Worm (Caenorhabditis elegans) whole organism, midembryonic: ENCODE measurements around the gene fbxb-42.

Source experiments
- T22C8.4 ChIP-seq: fragments of 200-800 bp; sonication (Bioruptor generic); IDR thresholded peaks from 2 replicates; pipeline ENCODE4 v1.3.6; 2022; ENCODE audit warnings: missing genetic modification characterization, missing compliant biosample characterization
- flt-1 ChIP-seq: fragments of 200-800 bp; sonication (Bioruptor generic); IDR thresholded peaks from 2 replicates; pipeline ENCODE4 v1.3.6; 2022; ENCODE audit warnings: missing genetic modification characterization, missing compliant biosample characterization
- med-1 ChIP-seq: sonication (generic microtip); optimal IDR thresholded peaks from 2 replicates; lab custom pipeline; 2017; ENCODE audit warnings: missing genetic modification characterization, mild to moderate bottlenecking, missing compliant biosample characterization, antibody characterized with exemption, missing genetic modification reagents; ENCODE audit not compliant: insufficient read depth
- ref-1 ChIP-seq: fragments of 200-800 bp; sonication (Bioruptor generic); conservative IDR thresholded peaks from 2 replicates; pipeline ENCODE4 v1.3.6; 2022; ENCODE audit warnings: missing genetic modification reagents, missing genetic modification characterization, missing compliant biosample characterization
- tab-1 ChIP-seq: fragments of 200-800 bp; sonication (Bioruptor generic); IDR thresholded peaks from 2 replicates; pipeline ENCODE4 v1.3.6; 2022; ENCODE audit warnings: missing genetic modification characterization, missing compliant biosample characterization
- ztf-23 ChIP-seq: fragments of 200-800 bp; sonication (Bioruptor generic); IDR thresholded peaks from 2 replicates; pipeline ENCODE4 v1.3.6; 2022; ENCODE audit warnings: missing genetic modification reagents, missing genetic modification characterization, missing compliant biosample characterization
- ztf-29 ChIP-seq: fragments of 200-800 bp; sonication (Bioruptor generic); IDR thresholded peaks from 2 replicates; pipeline ENCODE4 v1.3.6; 2022; ENCODE audit warnings: missing genetic modification reagents, missing genetic modification characterization, missing compliant biosample characterization

DNA sequence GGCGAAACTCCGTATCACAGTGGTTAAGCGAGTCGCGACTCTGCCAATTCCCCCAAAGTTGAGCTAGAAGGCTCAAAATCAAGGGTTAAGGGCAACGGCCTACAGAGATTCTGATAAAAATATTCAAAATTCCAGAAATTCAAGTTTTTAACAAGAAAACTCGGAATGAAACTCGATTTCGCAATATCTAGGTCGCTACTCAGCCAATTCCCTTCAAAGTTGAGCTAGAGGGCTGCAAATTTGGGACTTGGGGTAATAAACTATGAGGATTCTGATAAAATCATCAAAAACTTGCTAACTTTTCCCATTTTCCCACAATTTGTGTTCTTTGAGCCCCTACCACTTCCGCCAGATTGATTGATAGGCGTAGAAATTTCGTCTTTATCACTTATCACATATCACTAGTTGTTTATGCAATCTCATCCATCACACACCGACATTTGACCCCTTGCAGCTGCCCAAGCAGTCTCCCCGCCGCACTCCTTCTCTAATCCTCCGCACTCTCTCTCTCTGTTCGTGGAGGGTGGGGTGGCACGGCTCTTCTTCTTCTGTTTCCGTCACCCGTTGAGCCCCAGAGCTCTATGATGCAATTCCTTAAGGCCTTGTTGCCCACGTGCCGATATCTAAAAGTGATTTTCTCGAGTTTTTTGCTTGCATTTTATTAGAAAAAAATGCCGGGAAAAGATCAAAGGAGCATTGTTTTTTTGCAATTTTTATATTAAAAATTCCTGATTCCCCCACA is 35.6 kb upstream of the fbxb-42 start:
- peak; percentile 28; the same call in 1 of the 2 replicates for TF ChIP-seq tab-1 (GFP tag; lab: Robert Waterston, UW)
- no peak for TF ChIP-seq ztf-23 (GFP tag; lab: Robert Waterston, UW)
- 0 out of 2 replicates have a peak, but pooled peaks have one; percentile 20 for TF ChIP-seq flt-1 (GFP tag; lab: Robert Waterston, UW)
- no peak for TF ChIP-seq T22C8.4
- no peak for TF ChIP-seq med-1 (GFP tag; lab: Kevin White, UChicago)
- TF ChIP-seq ref-1 (GFP tag; lab: Robert Waterston, UW) = no peak
- no peak for TF ChIP-seq ztf-29 (GFP tag; lab: Robert Waterston, UW)
